Fruit fly (Drosophila melanogaster): ENCODE measurements around the gene egh.

DNA sequence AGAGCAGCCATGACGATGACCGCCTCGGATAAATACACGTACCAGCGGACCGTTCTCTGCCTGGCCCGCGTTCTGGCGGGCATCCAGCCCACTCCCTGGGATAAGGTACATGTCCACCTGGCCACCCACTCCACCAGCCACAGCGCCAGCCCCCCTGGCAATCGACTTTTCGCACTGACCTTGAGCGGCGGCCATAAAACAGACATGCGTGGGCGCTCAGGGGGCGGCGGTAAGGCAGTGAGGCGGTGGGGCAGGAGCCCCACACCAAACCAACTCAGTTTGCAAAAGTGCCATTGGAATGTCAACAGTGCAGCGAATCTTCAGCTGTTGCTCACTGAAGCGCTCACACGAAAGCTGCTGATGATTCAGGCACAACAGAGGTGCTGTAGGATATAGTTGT, 36.7 kb downstream of the egh start:
- no peak for TF ChIP-seq vri (GFP tag; optimal IDR thresholded peaks at IDR 0.05)
- TF ChIP-seq topi (GFP tag; optimal IDR thresholded peaks at IDR 0.05) = no peak
- TF ChIP-seq dsx (GFP tag; optimal IDR thresholded peaks at IDR 0.05; ENCODE audit: poor library complexity, severe bottlenecking) = no peak
- no peak for TF ChIP-seq Ets96B (tag; optimal IDR thresholded peaks at IDR 0.05)
- TF ChIP-seq Eip78C (GFP tag) = no peak
- no peak for TF ChIP-seq Hr4 (GFP tag; optimal IDR thresholded peaks at IDR 0.05)
- TF ChIP-seq CG10669 (GFP tag; optimal IDR thresholded peaks at IDR 0.05) = no peak
- no peak for TF ChIP-seq fkh (GFP tag; optimal IDR thresholded peaks at IDR 0.05)
